Worm (Caenorhabditis elegans) whole organism, midembryonic: ENCODE measurements around the gene Y45F3A.4.

ENCODE experiments used
- T22C8.4 ChIP-seq: fragments of 200-800 bp; sonication (Bioruptor generic); IDR thresholded peaks from 2 replicates; pipeline ENCODE4 v1.3.6; 2022; ENCODE audit warnings: missing genetic modification characterization, missing compliant biosample characterization
- cog-1 ChIP-seq: sonication (generic microtip); optimal IDR thresholded peaks from 2 replicates; lab custom pipeline; 2016; ENCODE audit warnings: missing genetic modification characterization, missing compliant biosample characterization
- flt-1 ChIP-seq: fragments of 200-800 bp; sonication (Bioruptor generic); IDR thresholded peaks from 2 replicates; pipeline ENCODE4 v1.3.6; 2022; ENCODE audit warnings: missing genetic modification characterization, missing compliant biosample characterization
- klf-2 ChIP-seq: fragments of 200-800 bp; sonication (Bioruptor generic); conservative IDR thresholded peaks from 2 replicates; pipeline ENCODE4 v1.3.6; 2022; ENCODE audit warnings: missing genetic modification reagents, missing genetic modification characterization, missing compliant biosample characterization
- med-1 ChIP-seq: sonication (generic microtip); optimal IDR thresholded peaks from 2 replicates; lab custom pipeline; 2017; ENCODE audit warnings: missing genetic modification characterization, mild to moderate bottlenecking, missing compliant biosample characterization, antibody characterized with exemption, missing genetic modification reagents; ENCODE audit not compliant: insufficient read depth
- ref-1 ChIP-seq: fragments of 200-800 bp; sonication (Bioruptor generic); conservative IDR thresholded peaks from 2 replicates; pipeline ENCODE4 v1.3.6; 2022; ENCODE audit warnings: missing genetic modification reagents, missing genetic modification characterization, missing compliant biosample characterization
- tab-1 ChIP-seq: fragments of 200-800 bp; sonication (Bioruptor generic); IDR thresholded peaks from 2 replicates; pipeline ENCODE4 v1.3.6; 2022; ENCODE audit warnings: missing genetic modification characterization, missing compliant biosample characterization
- ztf-23 ChIP-seq: fragments of 200-800 bp; sonication (Bioruptor generic); IDR thresholded peaks from 2 replicates; pipeline ENCODE4 v1.3.6; 2022; ENCODE audit warnings: missing genetic modification reagents, missing genetic modification characterization, missing compliant biosample characterization
- ztf-29 ChIP-seq: fragments of 200-800 bp; sonication (Bioruptor generic); IDR thresholded peaks from 2 replicates; pipeline ENCODE4 v1.3.6; 2022; ENCODE audit warnings: missing genetic modification reagents, missing genetic modification characterization, missing compliant biosample characterization

The Y45F3A.4 gene

DNA sequence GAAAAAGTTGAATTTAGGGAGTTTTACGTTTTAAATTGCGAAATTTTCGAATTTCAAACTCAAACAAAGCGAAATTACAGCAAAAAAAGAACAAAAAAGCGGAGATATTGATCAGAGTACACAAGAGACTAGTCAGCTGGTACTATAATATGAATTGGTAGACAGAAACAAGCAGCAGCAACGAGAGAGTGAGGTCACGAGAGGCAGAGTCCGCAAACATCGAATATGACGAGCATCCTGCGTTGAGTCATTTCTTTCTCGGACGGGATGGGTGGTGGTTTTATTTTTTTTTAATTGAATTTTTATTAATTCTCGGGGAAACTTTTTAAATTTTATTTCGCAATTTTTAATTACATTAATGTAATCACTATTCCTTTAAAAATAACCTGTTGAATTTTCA lies 24.5 kb upstream of the Y45F3A.4 start:
- TF ChIP-seq med-1 (GFP tag; lab: Kevin White, UChicago) (no peak), tab-1 (GFP tag; lab: Robert Waterston, UW) (no peak), ztf-23 (GFP tag; lab: Robert Waterston, UW) (0 out of 2 replicates have a peak, but pooled peaks have one; percentile 9)

DNA sequence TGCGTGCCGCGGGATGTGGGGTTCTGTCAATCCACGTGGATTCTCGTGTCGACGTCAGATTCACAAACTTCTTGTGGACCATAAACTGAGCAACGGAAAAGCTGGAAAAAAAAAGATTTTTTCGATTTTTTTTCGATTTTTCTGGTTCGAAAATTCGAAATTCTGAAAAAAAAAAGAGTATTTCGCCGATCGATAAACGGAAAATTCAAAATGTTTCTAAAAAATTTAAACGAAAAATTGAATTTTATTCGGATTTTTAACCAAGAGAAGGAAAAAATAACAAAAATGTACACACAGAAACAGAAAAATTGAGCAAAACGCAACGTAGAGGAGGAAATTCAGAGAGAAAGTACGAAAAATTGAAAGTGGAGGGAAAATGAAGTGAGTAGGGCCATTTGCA lies 21.2 kb upstream of the Y45F3A.4 start, which contains the start of gene Y39A1A.3:
Gene Y39A1A.3, minus strand, starts transcription at position 101 of the 400 bp plus-strand sequence.
- TF ChIP-seq ref-1 (no peak), cog-1 (no peak), med-1 (GFP tag; lab: Kevin White, UChicago) (no peak), tab-1 (GFP tag; lab: Robert Waterston, UW) (no peak), klf-2 (GFP tag; lab: Robert Waterston, UW) (no peak), ztf-23 (GFP tag; lab: Robert Waterston, UW) (no peak), T22C8.4 (GFP tag; lab: Robert Waterston, UW) (no peak), flt-1 (GFP tag; lab: Robert Waterston, UW) (no peak), ztf-29 (GFP tag; lab: Robert Waterston, UW) (no peak)

DNA sequence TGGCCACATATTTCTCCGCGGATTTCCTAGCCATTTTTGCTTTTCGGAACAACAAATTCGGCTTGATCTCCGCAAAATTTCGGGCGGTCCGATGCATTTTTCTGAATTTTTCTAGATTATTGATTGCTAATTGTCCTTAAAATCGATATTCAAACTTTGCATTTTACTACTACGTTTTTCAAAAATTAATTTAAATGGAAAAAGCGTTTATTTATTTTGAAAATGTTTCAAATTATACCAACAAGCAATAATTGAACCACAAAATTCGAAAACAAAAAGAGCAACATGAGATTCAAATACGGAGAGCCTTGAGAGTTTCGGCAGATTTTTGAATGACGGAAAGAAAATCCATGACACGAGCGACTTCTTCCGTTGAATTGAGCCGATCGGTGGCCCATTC lies 19.8 kb upstream of the Y45F3A.4 start, which contains the start of gene Y45F3A.9:
Gene Y45F3A.9, minus strand, starts transcription at position 101 of the 400 bp plus-strand sequence.
- TF ChIP-seq med-1 (GFP tag; lab: Kevin White, UChicago) (no peak), cog-1 (no peak), ref-1 (no peak)

DNA sequence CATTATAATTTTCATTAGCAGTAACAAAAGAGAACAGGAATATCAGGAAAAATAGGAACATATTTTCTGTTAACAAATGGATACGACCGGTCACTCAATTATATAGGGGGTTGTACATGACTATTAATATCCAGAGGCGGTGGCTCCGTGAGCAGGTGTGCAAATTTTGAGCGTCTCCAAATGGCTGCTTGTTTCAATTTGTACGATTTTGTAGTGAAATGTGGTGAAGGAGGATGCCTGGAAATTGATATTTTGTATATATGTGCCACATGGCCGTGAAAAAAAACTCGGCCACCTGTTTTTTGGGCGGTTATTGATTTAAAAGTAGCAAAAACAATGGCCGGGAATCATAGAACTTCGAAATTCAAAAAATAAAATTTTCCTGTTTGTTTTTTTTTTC lies 17.5 kb upstream of the Y45F3A.4 start, which contains the start of gene Y45F3A.8:
Gene Y45F3A.8, minus strand, starts transcription at position 101 of the 400 bp plus-strand sequence.
- no peak for TF ChIP-seq ztf-29 (GFP tag; lab: Robert Waterston, UW)
- TF ChIP-seq flt-1 (GFP tag; lab: Robert Waterston, UW) = no peak
- TF ChIP-seq med-1 (GFP tag; lab: Kevin White, UChicago) = no peak
- no peak for TF ChIP-seq klf-2 (GFP tag; lab: Robert Waterston, UW)
- TF ChIP-seq T22C8.4 (GFP tag; lab: Robert Waterston, UW) = no peak
- TF ChIP-seq ref-1 = no peak
- TF ChIP-seq ztf-23 (GFP tag; lab: Robert Waterston, UW) = no peak
- no peak for TF ChIP-seq tab-1 (GFP tag; lab: Robert Waterston, UW)
- no peak for TF ChIP-seq cog-1

DNA sequence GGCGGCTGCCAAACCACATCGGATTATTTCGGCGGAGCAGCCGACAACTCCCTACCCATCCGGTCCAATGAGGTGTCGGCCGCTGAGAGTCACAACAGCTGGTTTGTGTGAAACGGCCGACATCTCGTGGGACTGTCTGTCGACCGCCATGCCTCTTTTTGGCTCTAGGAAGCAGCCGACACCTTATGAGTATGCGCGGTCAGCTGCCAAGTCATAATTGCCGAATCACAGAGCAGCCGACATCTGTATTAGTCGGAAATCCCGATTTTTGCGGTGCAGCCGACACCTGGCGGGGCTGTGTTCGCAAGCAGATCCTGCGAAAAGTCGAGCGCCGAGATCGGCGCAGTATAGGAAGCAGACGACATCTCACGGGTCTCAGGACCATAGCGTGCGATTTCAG lies 16.9 kb upstream of the Y45F3A.4 start:
- TF ChIP-seq ztf-29 (GFP tag; lab: Robert Waterston, UW) (no peak), ref-1 (no peak)

DNA sequence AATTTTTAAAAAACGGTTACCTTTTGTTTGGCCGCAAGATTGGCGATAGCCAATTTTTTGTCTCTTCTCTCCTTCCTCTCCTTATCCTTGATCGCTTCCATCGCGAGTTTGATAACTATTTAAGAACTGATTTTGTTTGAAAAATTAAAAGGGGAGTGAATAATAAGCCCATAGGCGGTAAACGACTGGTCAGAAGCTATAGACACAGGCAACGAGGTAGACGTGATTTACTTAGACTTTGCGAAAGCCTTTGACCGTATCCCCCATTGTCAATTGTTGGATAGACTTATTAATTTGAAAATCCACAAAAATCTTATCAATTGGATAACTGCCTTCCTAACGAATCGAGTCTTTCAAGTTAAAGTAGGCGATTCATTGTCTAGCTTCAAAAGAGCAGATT lies 11.0 kb upstream of the Y45F3A.4 start, which contains the start of gene Y45F3A.5:
Gene Y45F3A.5, minus strand, starts transcription at position 101 of the 400 bp plus-strand sequence.
- TF ChIP-seq ztf-23 (GFP tag; lab: Robert Waterston, UW) (no peak), ref-1 (no peak), klf-2 (GFP tag; lab: Robert Waterston, UW) (no peak), med-1 (GFP tag; lab: Kevin White, UChicago) (no peak), cog-1 (no peak), flt-1 (GFP tag; lab: Robert Waterston, UW) (no peak), tab-1 (GFP tag; lab: Robert Waterston, UW) (no peak), ztf-29 (GFP tag; lab: Robert Waterston, UW) (no peak), T22C8.4 (GFP tag; lab: Robert Waterston, UW) (no peak)

DNA sequence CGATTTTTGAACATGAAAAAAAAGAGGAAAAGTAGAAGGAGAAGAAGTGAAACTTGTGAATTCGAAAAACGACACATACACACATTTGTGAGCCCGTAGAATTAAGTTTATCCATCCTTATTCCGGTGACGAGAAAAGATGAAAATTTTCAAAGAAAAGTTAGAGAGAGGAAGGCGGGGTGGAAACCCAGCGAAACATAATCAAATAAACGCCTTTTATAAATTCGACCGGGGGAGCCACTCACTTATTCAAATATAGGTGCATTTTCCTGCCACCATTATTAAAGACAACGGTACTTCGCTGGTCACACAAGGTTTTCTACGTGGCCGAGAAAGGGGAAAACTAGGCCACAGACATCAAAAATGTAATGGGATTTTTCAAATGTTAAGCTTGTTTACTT lies 8.3 kb upstream of the Y45F3A.4 start:
- TF ChIP-seq med-1 (GFP tag; lab: Kevin White, UChicago) (no peak), ztf-23 (GFP tag; lab: Robert Waterston, UW) (no peak), cog-1 (no peak), T22C8.4 (GFP tag; lab: Robert Waterston, UW) (no peak), flt-1 (GFP tag; lab: Robert Waterston, UW) (no peak), ref-1 (no peak), ztf-29 (GFP tag; lab: Robert Waterston, UW) (no peak), klf-2 (GFP tag; lab: Robert Waterston, UW) (no peak), tab-1 (GFP tag; lab: Robert Waterston, UW) (no peak)

DNA sequence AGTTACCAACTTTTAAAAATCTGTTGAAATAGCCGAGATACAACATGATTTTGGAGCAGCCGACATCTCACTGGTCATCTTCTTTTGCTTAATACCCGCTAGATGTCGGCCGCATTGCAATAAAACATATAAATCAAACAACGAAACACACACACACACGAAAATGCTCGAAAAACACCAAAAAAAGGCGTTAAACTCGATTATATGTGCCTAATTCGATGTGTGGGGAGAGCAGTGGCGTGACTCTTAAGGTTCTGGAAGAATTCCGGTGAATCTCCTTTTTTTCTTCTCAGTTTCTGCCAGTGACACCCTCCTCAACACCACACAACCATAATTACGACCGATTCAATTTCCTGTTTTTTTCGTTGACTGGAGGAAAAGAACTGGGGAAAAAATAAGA lies 5.0 kb upstream of the Y45F3A.4 start:
- no peak for TF ChIP-seq ref-1
- no peak for TF ChIP-seq cog-1
- no peak for TF ChIP-seq med-1 (GFP tag; lab: Kevin White, UChicago)
- no peak for TF ChIP-seq tab-1 (GFP tag; lab: Robert Waterston, UW)
- no peak for TF ChIP-seq flt-1 (GFP tag; lab: Robert Waterston, UW)
- no peak for TF ChIP-seq ztf-29 (GFP tag; lab: Robert Waterston, UW)
- TF ChIP-seq ztf-23 (GFP tag; lab: Robert Waterston, UW) = no peak
- no peak for TF ChIP-seq T22C8.4 (GFP tag; lab: Robert Waterston, UW)
- TF ChIP-seq klf-2 (GFP tag; lab: Robert Waterston, UW) = no peak

DNA sequence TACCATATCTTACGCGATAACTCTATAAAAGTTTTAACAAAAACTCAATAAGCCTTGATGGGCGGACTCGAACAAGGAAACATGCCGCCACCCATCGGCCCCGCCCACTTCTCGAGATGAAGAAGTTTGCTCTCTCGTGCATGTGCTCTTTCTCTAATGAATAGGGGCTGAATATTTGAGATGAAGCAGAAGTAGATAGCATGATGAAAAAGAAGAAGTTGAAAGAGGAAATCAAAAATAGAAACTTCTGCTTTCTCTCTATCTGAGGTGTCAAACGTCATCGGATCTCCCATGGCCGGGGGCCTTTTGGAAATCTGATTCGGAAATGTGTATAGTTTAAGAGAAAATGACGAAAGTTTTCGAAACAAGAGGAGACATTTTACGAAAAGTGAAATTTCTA lies 3.7 kb upstream of the Y45F3A.4 start:
- no peak for TF ChIP-seq T22C8.4 (GFP tag; lab: Robert Waterston, UW)
- no peak for TF ChIP-seq klf-2 (GFP tag; lab: Robert Waterston, UW)
- TF ChIP-seq cog-1 = no peak
- no peak for TF ChIP-seq ztf-23 (GFP tag; lab: Robert Waterston, UW)
- no peak for TF ChIP-seq ref-1
- no peak for TF ChIP-seq ztf-29 (GFP tag; lab: Robert Waterston, UW)
- no peak for TF ChIP-seq flt-1 (GFP tag; lab: Robert Waterston, UW)
- no peak for TF ChIP-seq tab-1 (GFP tag; lab: Robert Waterston, UW)
- no peak for TF ChIP-seq med-1 (GFP tag; lab: Kevin White, UChicago)

DNA sequence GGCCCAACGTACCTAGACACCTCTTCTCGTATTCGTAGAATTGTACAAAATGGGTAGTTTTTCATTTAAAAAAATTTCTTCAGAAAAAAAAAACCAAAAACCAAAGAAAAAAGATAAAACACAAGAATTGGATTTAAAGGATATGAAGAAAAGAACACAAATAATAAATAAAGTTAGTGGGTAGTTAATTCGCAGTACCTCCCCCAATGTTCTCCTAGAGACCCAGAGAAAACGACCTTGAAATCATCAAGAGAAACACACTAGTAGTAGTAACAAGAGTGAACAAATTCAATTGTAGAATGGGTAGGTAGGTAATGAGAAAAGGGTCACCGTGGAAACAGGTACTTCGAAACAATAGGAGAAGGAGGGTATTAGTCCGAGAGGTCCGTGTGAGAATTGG lies 2.6 kb upstream of the Y45F3A.4 start:
- TF ChIP-seq flt-1 (GFP tag; lab: Robert Waterston, UW) = no peak
- no peak for TF ChIP-seq ztf-23 (GFP tag; lab: Robert Waterston, UW)
- no peak for TF ChIP-seq med-1 (GFP tag; lab: Kevin White, UChicago)
- no peak for TF ChIP-seq T22C8.4 (GFP tag; lab: Robert Waterston, UW)
- TF ChIP-seq ref-1 = no peak
- TF ChIP-seq ztf-29 (GFP tag; lab: Robert Waterston, UW) = no peak
- TF ChIP-seq cog-1 = no peak
- TF ChIP-seq klf-2 (GFP tag; lab: Robert Waterston, UW) = no peak
- no peak for TF ChIP-seq tab-1 (GFP tag; lab: Robert Waterston, UW)
